Worm (Caenorhabditis elegans) whole organism, late embryonic: Measurements from ENCODE around the gene rog-1.

Experiments
- ceh-19 ChIP-seq: fragments of 200-800 bp; sonication (Bioruptor generic); optimal IDR thresholded peaks from 2 replicates; lab custom pipeline; 2018; ENCODE audit warnings: mild to moderate bottlenecking, missing genetic modification characterization, missing compliant biosample characterization
- fkh-6 ChIP-seq: sonication (generic microtip); optimal IDR thresholded peaks from 2 replicates; lab custom pipeline; 2016; ENCODE audit warnings: missing genetic modification characterization, missing compliant biosample characterization
- hlh-30 ChIP-seq: sonication (generic microtip); optimal IDR thresholded peaks from 2 replicates; lab custom pipeline; 2017; ENCODE audit warnings: antibody characterized with exemption, missing genetic modification characterization, missing compliant biosample characterization; ENCODE audit not compliant: insufficient read depth

DNA sequence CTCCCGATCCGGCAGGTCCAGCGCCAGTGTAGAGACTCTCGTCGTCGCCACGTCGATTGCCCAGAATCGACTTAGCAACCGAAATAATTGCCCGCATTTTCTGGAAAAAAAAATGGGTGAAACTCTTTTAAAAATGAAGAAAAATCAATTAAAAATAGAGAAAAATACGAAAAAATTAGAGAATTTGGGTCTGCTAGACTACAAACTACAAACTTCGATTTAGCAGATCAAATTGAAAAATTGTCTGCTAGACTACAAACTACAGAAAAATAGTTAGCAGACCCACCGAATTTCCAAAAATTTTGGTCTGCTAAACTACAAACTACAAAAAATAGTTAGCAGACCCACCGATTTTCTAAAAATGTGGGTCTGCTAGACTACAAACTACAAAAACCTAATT is at the start of gene rog-1:
- TF ChIP-seq hlh-30 (tag; lab: Kevin White, UChicago) (no peak), fkh-6 (tag; lab: Kevin White, UChicago) (no peak), ceh-19 (GFP tag; lab: Kevin White, UChicago) (no peak)
